Worm (Caenorhabditis elegans): Measurements from ENCODE around the gene F22B7.3.
A peak's percentile ranks its signal among the peaks of the same experiment; 100 is the strongest.

The F22B7.3 gene

DNA sequence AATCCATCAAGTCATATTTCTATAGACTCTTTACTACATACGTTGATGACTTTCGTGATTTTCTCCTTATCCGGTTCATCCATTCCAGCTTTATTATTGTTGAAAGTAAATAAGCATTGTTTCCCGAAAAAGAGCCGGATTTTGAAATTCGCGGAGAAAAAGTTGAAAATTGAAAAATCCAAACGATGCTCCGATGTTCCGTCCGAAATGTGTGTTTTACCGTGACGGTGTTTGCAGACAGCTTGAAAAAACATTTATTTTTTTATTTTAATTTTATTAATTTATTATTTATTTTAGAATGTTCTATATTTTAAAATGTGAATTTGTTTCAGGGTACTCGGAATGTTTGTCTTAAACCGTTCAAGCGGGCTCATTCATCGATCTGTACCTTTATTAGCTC is 17.9 kb upstream of the F22B7.3 start, which contains the start of gene dnj-10:
TSS of gene dnj-10 (plus strand) at position 333 of the 400 bp plus-strand sequence.
- TF ChIP-seq nhr-237 (tag; optimal IDR thresholded peaks at IDR 0.05) (peak; percentile 3), lin-13 (tag; optimal IDR thresholded peaks at IDR 0.05) (no peak), ces-1 (GFP tag; optimal IDR thresholded peaks at IDR 0.05) (peak; percentile 82), unc-39 (tag; optimal IDR thresholded peaks at IDR 0.05) (no peak), mep-1 (tag; optimal IDR thresholded peaks at IDR 0.05) (peak; percentile 57), nhr-2 (tag; optimal IDR thresholded peaks at IDR 0.05) (peak; percentile 3), lsy-2 (tag; optimal IDR thresholded peaks at IDR 0.05) (peak; percentile 65)

- TF ChIP-seq nhr-76 (tag; optimal IDR thresholded peaks at IDR 0.05): no peak
- peak; percentile 63 for TF ChIP-seq hlh-1 (tag; optimal IDR thresholded peaks at IDR 0.05)
Measured at ce11 chrIII:8636803-8637202, 11.9 kb upstream of the F22B7.3 start.

DNA sequence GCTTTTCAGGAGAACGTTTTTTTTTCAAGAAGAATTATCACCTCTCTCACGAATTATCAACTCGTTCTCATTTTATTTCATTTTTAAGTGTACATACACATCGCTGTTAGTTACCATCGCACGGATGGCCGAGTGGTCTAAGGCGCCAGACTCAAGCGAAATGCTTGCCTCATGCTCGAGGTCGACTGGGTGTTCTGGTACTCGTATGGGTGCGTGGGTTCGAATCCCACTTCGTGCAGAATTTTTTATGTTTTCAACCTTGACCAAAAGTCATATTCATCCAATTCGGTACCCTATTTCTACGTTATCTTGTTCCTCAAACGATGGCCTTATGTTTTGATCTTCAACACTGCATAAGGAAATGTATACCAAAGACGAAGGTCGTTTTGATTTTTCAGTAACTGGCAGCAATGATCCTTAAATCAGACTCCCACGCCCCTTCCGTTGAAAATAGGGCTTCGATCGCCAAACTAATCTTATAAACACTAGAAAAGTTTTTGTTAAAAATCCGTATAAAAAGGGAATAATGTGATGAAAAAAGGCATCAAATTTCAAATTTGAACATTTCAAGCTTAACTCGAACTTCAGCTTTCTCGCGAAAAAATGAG is 9.4 kb upstream of the F22B7.3 start, which contains the start of gene fip-1:
TSS of gene fip-1 (plus strand) at position 558 of the 608 bp plus-strand sequence.
- TF ChIP-seq blmp-1 (tag; optimal IDR thresholded peaks at IDR 0.05): no peak

ce11 chrIII:8643639-8644038 is 5.0 kb upstream of the F22B7.3 start, which contains the start of gene twk-7:
twk-7 (minus strand) TSS chrIII:8643739.
- TF ChIP-seq ceh-39 (tag; optimal IDR thresholded peaks at IDR 0.05) (no peak), drap-1 (GFP tag; optimal IDR thresholded peaks at IDR 0.05) (no peak), lin-32 (GFP tag; optimal IDR thresholded peaks at IDR 0.05) (no peak), bed-3 (GFP tag; optimal IDR thresholded peaks at IDR 0.05) (no peak), unc-120 (tag; optimal IDR thresholded peaks at IDR 0.05; ENCODE audit: poor library complexity, severe bottlenecking) (no peak), unc-62 (GFP tag; optimal IDR thresholded peaks at IDR 0.05) (no peak), mab-5 (tag; optimal IDR thresholded peaks at IDR 0.05) (no peak), sptf-1 (tag; optimal IDR thresholded peaks at IDR 0.05) (no peak), elt-1 (tag; optimal IDR thresholded peaks at IDR 0.05; ENCODE audit: borderline replicate concordance, insufficient read depth) (no peak), tbx-8 (GFP tag; optimal IDR thresholded peaks at IDR 0.05) (no peak), M03D4.4 (tag; optimal IDR thresholded peaks at IDR 0.05) (no peak), mep-1 (tag; optimal IDR thresholded peaks at IDR 0.05) (no peak), nhr-2 (tag; optimal IDR thresholded peaks at IDR 0.05) (no peak), hlh-1 (tag; optimal IDR thresholded peaks at IDR 0.05) (no peak), nhr-76 (tag; optimal IDR thresholded peaks at IDR 0.05) (no peak), lin-13 (tag; optimal IDR thresholded peaks at IDR 0.05) (no peak)

ce11 chrIII:8646021-8646420 is 2.7 kb upstream of the F22B7.3 start:
- TF ChIP-seq lsy-2 (tag; optimal IDR thresholded peaks at IDR 0.05) (no peak), ceh-83 (GFP tag; optimal IDR thresholded peaks at IDR 0.05) (no peak)

DNA sequence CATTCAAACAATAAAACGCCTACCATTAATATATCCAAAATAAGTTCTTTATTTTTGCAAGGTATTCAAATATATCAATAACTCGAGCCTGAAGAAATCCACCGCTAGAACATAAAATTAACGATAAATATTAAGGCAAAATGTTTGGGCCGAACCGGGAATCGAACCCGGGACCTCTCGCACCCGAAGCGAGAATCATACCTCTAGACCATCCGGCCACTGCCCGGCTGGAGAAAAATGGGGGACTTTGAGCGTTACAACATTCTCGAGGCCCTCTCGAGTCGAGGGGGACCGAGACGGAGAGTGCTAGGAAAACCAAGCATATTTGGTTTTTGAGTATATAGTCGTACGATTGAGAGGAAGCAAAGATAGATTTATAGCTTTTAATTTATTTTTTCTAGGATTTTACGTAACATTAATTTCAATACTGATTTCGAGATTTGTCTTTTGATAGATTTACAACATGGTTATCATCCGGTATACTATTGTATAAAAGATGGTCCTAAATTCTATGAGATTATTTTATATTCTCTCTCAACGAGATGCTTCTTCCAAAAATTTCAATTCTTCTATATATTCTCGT is 1.6 kb downstream of the F22B7.3 start, which contains the start of gene flp-23:
TSS of gene flp-23 (plus strand) at position 533 of the 583 bp plus-strand sequence.
- TF ChIP-seq mls-2 (tag; optimal IDR thresholded peaks at IDR 0.05): peak; percentile 87
- peak; percentile 80 for TF ChIP-seq drap-1 (GFP tag; optimal IDR thresholded peaks at IDR 0.05)
- no peak for TF ChIP-seq elt-1 (tag; optimal IDR thresholded peaks at IDR 0.05; ENCODE audit: borderline replicate concordance, insufficient read depth)
- TF ChIP-seq unc-120 (tag; optimal IDR thresholded peaks at IDR 0.05; ENCODE audit: poor library complexity, severe bottlenecking): peak; percentile 66
- TF ChIP-seq flh-1 (GFP tag; optimal IDR thresholded peaks at IDR 0.05): peak; percentile 52
- peak; percentile 85 for TF ChIP-seq M03D4.4 (tag; optimal IDR thresholded peaks at IDR 0.05)
- TF ChIP-seq sem-2 (GFP tag; optimal IDR thresholded peaks at IDR 0.05): peak; percentile 73
- TF ChIP-seq nhr-237 (tag; optimal IDR thresholded peaks at IDR 0.05): no peak
- peak; percentile 0 for TF ChIP-seq hlh-1 (tag; optimal IDR thresholded peaks at IDR 0.05)
- TF ChIP-seq blmp-1 (tag; optimal IDR thresholded peaks at IDR 0.05): peak; percentile 22
- no peak for TF ChIP-seq elt-3 (tag; optimal IDR thresholded peaks at IDR 0.05)
- no peak for TF ChIP-seq ceh-39 (tag; optimal IDR thresholded peaks at IDR 0.05)
- no peak for TF ChIP-seq nhr-2 (tag; optimal IDR thresholded peaks at IDR 0.05)
- TF ChIP-seq lsy-2 (tag; optimal IDR thresholded peaks at IDR 0.05): no peak
- TF ChIP-seq zip-8 (tag; optimal IDR thresholded peaks at IDR 0.05): no peak
- TF ChIP-seq snpc-4 (tag; optimal IDR thresholded peaks at IDR 0.05): no peak
- TF ChIP-seq cnd-1 (tag; optimal IDR thresholded peaks at IDR 0.05): peak; percentile 78
- no peak for TF ChIP-seq unc-62 (GFP tag; optimal IDR thresholded peaks at IDR 0.05)
- TF ChIP-seq ham-2 (GFP tag; optimal IDR thresholded peaks at IDR 0.05): peak; percentile 34
- no peak for TF ChIP-seq ztf-11 (tag; optimal IDR thresholded peaks at IDR 0.05)
- TF ChIP-seq mep-1 (tag; optimal IDR thresholded peaks at IDR 0.05): peak; percentile 12
- TF ChIP-seq bed-3 (GFP tag; optimal IDR thresholded peaks at IDR 0.05): peak; percentile 68
- no peak for TF ChIP-seq nhr-76 (tag; optimal IDR thresholded peaks at IDR 0.05)
- TF ChIP-seq tbx-8 (GFP tag; optimal IDR thresholded peaks at IDR 0.05): no peak
- no peak for TF ChIP-seq mab-5 (tag; optimal IDR thresholded peaks at IDR 0.05)
- no peak for TF ChIP-seq lin-13 (tag; optimal IDR thresholded peaks at IDR 0.05)
- peak; percentile 89 for TF ChIP-seq ceh-83 (GFP tag; optimal IDR thresholded peaks at IDR 0.05)
- TF ChIP-seq pha-4 (tag; optimal IDR thresholded peaks at IDR 0.05): no peak
- peak; percentile 6 for TF ChIP-seq ces-1 (GFP tag; optimal IDR thresholded peaks at IDR 0.05)
- TF ChIP-seq nhr-28 (tag; optimal IDR thresholded peaks at IDR 0.05): no peak
- no peak for TF ChIP-seq unc-39 (tag; optimal IDR thresholded peaks at IDR 0.05)
- no peak for TF ChIP-seq nhr-12 (tag; optimal IDR thresholded peaks at IDR 0.05)
- peak; percentile 71 for TF ChIP-seq ceh-43 (GFP tag; optimal IDR thresholded peaks at IDR 0.05)
- peak; percentile 50 for TF ChIP-seq lin-32 (GFP tag; optimal IDR thresholded peaks at IDR 0.05)
- TF ChIP-seq sptf-1 (tag; optimal IDR thresholded peaks at IDR 0.05): peak; percentile 88
